Worm (Caenorhabditis elegans) whole organism, L1 larva: ENCODE results near the gene K01G12.3.

Experiments
- C34B4.2 ChIP-seq: sonication (generic microtip); optimal IDR thresholded peaks from 2 replicates; lab custom pipeline; 2017; ENCODE audit warnings: mild to moderate bottlenecking, missing genetic modification characterization, missing compliant biosample characterization
- F16B12.6 ChIP-seq: fragments of 150-350 bp; optimal IDR thresholded peaks from 2 replicates; lab custom pipeline; 2014; ENCODE audit warnings: missing biosample characterization, missing genetic modification characterization
- aha-1 ChIP-seq: fragments of 150-350 bp; optimal IDR thresholded peaks from 2 replicates; lab custom pipeline; 2014; ENCODE audit warnings: missing biosample characterization, missing genetic modification characterization
- alr-1 ChIP-seq: fragments of 200-800 bp; sonication (Bioruptor generic); optimal IDR thresholded peaks from 2 replicates; lab custom pipeline; 2018; ENCODE audit warnings: borderline replicate concordance, mild to moderate bottlenecking, missing genetic modification characterization, missing compliant biosample characterization
- ama-1 ChIP-seq: fragments of 150-350 bp; optimal IDR thresholded peaks from 2 replicates; lab custom pipeline; 2014
- blmp-1 ChIP-seq: fragments of 150-350 bp; optimal IDR thresholded peaks from 2 replicates; lab custom pipeline; 2014; ENCODE audit warnings: missing biosample characterization, missing genetic modification characterization
- ceh-82 ChIP-seq, 3 experiments: fragments of 150-350 bp in 1 of 3; sonication (generic microtip) in 2 of 3; optimal IDR thresholded peaks; 2 replicates each; lab custom pipeline; 2014 to 2017; ENCODE audit warnings: missing biosample characterization in 3 of 3, missing genetic modification characterization in 3 of 3
- ceh-88 ChIP-seq: fragments of 200-800 bp; sonication (Bioruptor generic); IDR thresholded peaks from 2 replicates; pipeline ENCODE4 v1.3.6; 2022; ENCODE audit warnings: missing genetic modification characterization, missing compliant biosample characterization
- dpl-1 ChIP-seq, 3 experiments: fragments of 150-350 bp in 2 of 3; sonication (generic microtip) in 1 of 3; optimal IDR thresholded peaks; 2 replicates each; lab custom pipeline; 2014 to 2017; ENCODE audit warnings: missing biosample characterization in 3 of 3, missing genetic modification characterization in 3 of 3, missing genetic modification reagents in 3 of 3
- efl-1 ChIP-seq, 4 experiments: fragments of 150-350 bp; optimal IDR thresholded peaks in 3 of 4; peaks in 1 of 4; 1 replicate in 1 of 4; 2 replicates in 3 of 4; lab custom pipeline; 2014; ENCODE audit warnings: missing biosample characterization in 2 of 4, missing genetic modification characterization in 2 of 4, missing genetic modification reagents in 2 of 4
- elt-3 ChIP-seq, 6 experiments: fragments of 150-350 bp in 1 of 6; sonication (generic microtip); optimal IDR thresholded peaks; 2 replicates each; lab custom pipeline; 2017 to 2018; ENCODE audit warnings: missing biosample characterization in 6 of 6, missing genetic modification characterization in 6 of 6, inconsistent platforms in 1 of 6
- fkh-4 ChIP-seq: sonication (generic microtip); optimal IDR thresholded peaks from 2 replicates; lab custom pipeline; 2016; ENCODE audit warnings: missing compliant biosample characterization, missing genetic modification characterization, borderline replicate concordance
- fos-1 ChIP-seq: fragments of 150-350 bp; optimal IDR thresholded peaks from 2 replicates; lab custom pipeline; 2014; ENCODE audit warnings: missing biosample characterization, missing genetic modification characterization
- grh-1 ChIP-seq: fragments of 200-800 bp; sonication (Bioruptor generic); IDR thresholded peaks from 2 replicates; pipeline ENCODE4 v1.3.6; 2022; ENCODE audit warnings: missing genetic modification reagents, missing genetic modification characterization, missing compliant biosample characterization
- lin-14 ChIP-seq: fragments of 200-800 bp; sonication (Bioruptor generic); optimal IDR thresholded peaks from 2 replicates; lab custom pipeline; 2018; ENCODE audit warnings: mild to moderate bottlenecking, missing genetic modification characterization, moderate library complexity, missing compliant biosample characterization
- lin-15B ChIP-seq: fragments of 150-350 bp; sonication (generic microtip); optimal IDR thresholded peaks from 3 replicates; lab custom pipeline; 2014; ENCODE audit warnings: missing biosample characterization, missing genetic modification characterization
- mef-2 ChIP-seq: fragments of 150-350 bp; optimal IDR thresholded peaks from 2 replicates; lab custom pipeline; 2014; ENCODE audit warnings: missing biosample characterization, missing genetic modification characterization
- nhr-12 ChIP-seq: sonication (generic microtip); optimal IDR thresholded peaks from 2 replicates; lab custom pipeline; 2017; ENCODE audit warnings: missing biosample characterization, missing genetic modification characterization
- nhr-28 ChIP-seq: fragments of 150-350 bp; optimal IDR thresholded peaks from 2 replicates; lab custom pipeline; 2014; ENCODE audit warnings: missing biosample characterization, missing genetic modification characterization
- nhr-71 ChIP-seq: sonication (generic microtip); optimal IDR thresholded peaks from 2 replicates; lab custom pipeline; 2016; ENCODE audit warnings: mild to moderate bottlenecking, missing genetic modification characterization, moderate library complexity, missing compliant biosample characterization
- nhr-77 ChIP-seq: fragments of 150-350 bp; optimal IDR thresholded peaks from 2 replicates; lab custom pipeline; 2014; ENCODE audit warnings: missing biosample characterization, missing genetic modification characterization
- nhr-84 ChIP-seq: sonication (generic microtip); optimal IDR thresholded peaks from 2 replicates; lab custom pipeline; 2017; ENCODE audit warnings: missing biosample characterization, missing genetic modification characterization
- pax-3 ChIP-seq: fragments of 200-800 bp; sonication (Bioruptor generic); optimal IDR thresholded peaks from 2 replicates; lab custom pipeline; 2018; ENCODE audit warnings: mild to moderate bottlenecking, missing genetic modification characterization, moderate library complexity, missing compliant biosample characterization
- pqm-1 ChIP-seq: sonication (generic microtip); optimal IDR thresholded peaks from 3 replicates; lab custom pipeline; 2017; ENCODE audit warnings: missing biosample characterization, missing genetic modification characterization
- skn-1 ChIP-seq: fragments of 150-350 bp; optimal IDR thresholded peaks from 2 replicates; lab custom pipeline; 2014; ENCODE audit warnings: missing biosample characterization, missing genetic modification characterization
- snu-23 ChIP-seq: sonication (generic microtip); optimal IDR thresholded peaks from 2 replicates; lab custom pipeline; 2016; ENCODE audit warnings: missing genetic modification characterization, missing compliant biosample characterization
- sox-4 ChIP-seq: sonication (generic microtip); optimal IDR thresholded peaks from 2 replicates; lab custom pipeline; 2016; ENCODE audit warnings: missing genetic modification characterization, missing compliant biosample characterization
- sptf-1 ChIP-seq: fragments of 150-350 bp; optimal IDR thresholded peaks from 2 replicates; lab custom pipeline; 2014; ENCODE audit warnings: missing biosample characterization, missing genetic modification characterization
- swsn-7 ChIP-seq: sonication (generic microtip); optimal IDR thresholded peaks from 2 replicates; lab custom pipeline; 2016; ENCODE audit warnings: missing genetic modification characterization, missing compliant biosample characterization
- tbx-2 ChIP-seq: sonication (generic microtip); optimal IDR thresholded peaks from 2 replicates; lab custom pipeline; 2016; ENCODE audit warnings: missing genetic modification characterization, missing compliant biosample characterization
- unc-130 ChIP-seq: fragments of 150-350 bp; optimal IDR thresholded peaks from 2 replicates; lab custom pipeline; 2017; ENCODE audit warnings: missing biosample characterization, missing genetic modification characterization, inconsistent platforms
- unc-62 ChIP-seq: fragments of 150-350 bp; optimal IDR thresholded peaks from 2 replicates; lab custom pipeline; 2014; ENCODE audit warnings: missing biosample characterization, missing genetic modification reagents, missing genetic modification characterization
- ztf-4 ChIP-seq: fragments of 150-350 bp; optimal IDR thresholded peaks from 2 replicates; lab custom pipeline; 2014; ENCODE audit warnings: missing biosample characterization, missing genetic modification characterization

Gene K01G12.3

ce11 chrIV:14162772-14163171 is 30.5 kb upstream of the K01G12.3 start, which contains the start of gene R05A10.7:
Gene R05A10.7, minus strand, starts transcription at chrIV:14162872.
- no peak for TF ChIP-seq ztf-4 (tag; lab: Kevin White, UChicago)
- TF ChIP-seq skn-1 (tag; lab: Kevin White, UChicago) = no peak
- no peak for TF ChIP-seq snu-23 (GFP tag; lab: Kevin White, UChicago)
- TF ChIP-seq F16B12.6 (tag; lab: Kevin White, UChicago) = no peak
- no peak for TF ChIP-seq nhr-77 (tag; lab: Kevin White, UChicago)
- TF ChIP-seq nhr-71 = no peak

DNA sequence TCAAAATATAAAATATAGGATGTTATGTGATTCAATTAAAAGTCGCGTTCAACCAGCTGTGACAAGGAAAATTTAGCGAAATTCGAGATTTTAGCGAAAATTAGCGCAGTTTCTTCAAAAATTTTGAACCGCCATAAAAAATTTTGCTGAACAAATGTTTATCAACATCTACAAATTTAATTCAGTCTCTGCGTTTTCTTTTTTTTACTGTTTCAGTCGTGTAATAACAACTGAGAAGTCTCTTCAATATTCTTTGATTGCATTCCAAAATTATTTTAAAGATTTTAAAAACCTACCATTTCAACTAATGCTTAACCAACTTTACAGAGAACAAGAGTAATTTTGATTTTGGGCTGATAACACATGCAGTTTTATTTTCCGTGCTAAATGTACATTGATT is 29.2 kb upstream of the K01G12.3 start:
- no peak for TF ChIP-seq mef-2 (tag; lab: Kevin White, UChicago)
- TF ChIP-seq lin-15B (tag; lab: Kevin White, UChicago) = no peak

ce11 chrIV:14165476-14165875 is 27.8 kb upstream of the K01G12.3 start, which contains the start of gene R05A10.6:
Gene R05A10.6, plus strand, starts transcription at chrIV:14165776.
- TF ChIP-seq blmp-1 (tag; lab: Kevin White, UChicago) (no peak), ama-1 (lab: Kevin White, UChicago) (no peak), nhr-12 (tag; lab: Kevin White, UChicago) (no peak), unc-62 (GFP tag; lab: Kevin White, UChicago) (no peak), F16B12.6 (tag; lab: Kevin White, UChicago) (no peak), fkh-4 (tag; lab: Kevin White, UChicago) (no peak), sptf-1 (tag; lab: Kevin White, UChicago) (no peak)

- TF ChIP-seq nhr-28 = no peak
- TF ChIP-seq C34B4.2 (tag; lab: Kevin White, UChicago) = no peak
- TF ChIP-seq efl-1 (optimal IDR thresholded peaks at IDR 0.05; lab: Kevin White, UChicago) = no peak
- TF ChIP-seq efl-1 (GFP tag; optimal IDR thresholded peaks at IDR 0.05 in 1 of 2; lab: Kevin White, UChicago) = no peak
- TF ChIP-seq mef-2 (tag; lab: Kevin White, UChicago) = no peak
- TF ChIP-seq swsn-7 (tag; lab: Kevin White, UChicago) = no peak
- no peak for TF ChIP-seq fos-1
- TF ChIP-seq aha-1 (tag; lab: Kevin White, UChicago) = no peak
- TF ChIP-seq grh-1 (GFP tag; lab: Robert Waterston, UW) = no peak
- no peak for TF ChIP-seq unc-62 (GFP tag; lab: Kevin White, UChicago)
- TF ChIP-seq ceh-88 (GFP tag; lab: Robert Waterston, UW) = no peak
- TF ChIP-seq dpl-1 (GFP tag; optimal IDR thresholded peaks at IDR 0.05; lab: Kevin White, UChicago) = no peak
- no peak for TF ChIP-seq sox-4
- no peak for TF ChIP-seq F16B12.6 (tag; lab: Kevin White, UChicago)
- no peak for TF ChIP-seq alr-1 (tag; lab: Kevin White, UChicago)
- TF ChIP-seq tbx-2 = no peak
Measured at ce11 chrIV:14172181-14172580, 21.1 kb upstream of the K01G12.3 start, which contains the start of gene R05A10.4. Gene R05A10.4, plus strand, starts transcription at chrIV:14172481.

ce11 chrIV:14176373-14176772 is 16.9 kb upstream of the K01G12.3 start, which contains the start of gene R05A10.3:
Gene R05A10.3, minus strand, starts transcription at chrIV:14176473.
- TF ChIP-seq elt-3 (tag; optimal IDR thresholded peaks at IDR 0.05; lab: Kevin White, UChicago) (no peak), ceh-82 (tag; optimal IDR thresholded peaks at IDR 0.05; lab: Kevin White, UChicago) (no peak), lin-14 (no peak), nhr-84 (no peak), pqm-1 (tag; lab: Kevin White, UChicago) (no peak), mef-2 (tag; lab: Kevin White, UChicago) (no peak), unc-130 (tag; lab: Kevin White, UChicago) (no peak), F16B12.6 (tag; lab: Kevin White, UChicago) (no peak), pax-3 (tag; lab: Kevin White, UChicago) (no peak)
